Worm (Caenorhabditis elegans) whole organism, L2 larva: ENCODE results near the gene B0334.13.

Experiments used
- C34F6.9 ChIP-seq: fragments of 150-350 bp; optimal IDR thresholded peaks from 2 replicates; lab custom pipeline; 2014; ENCODE audit warnings: missing biosample characterization, missing genetic modification characterization
- F13H6.1 ChIP-seq: sonication (generic microtip); optimal IDR thresholded peaks from 2 replicates; lab custom pipeline; 2016; ENCODE audit warnings: missing genetic modification characterization, missing compliant biosample characterization
- R02D3.7 ChIP-seq: fragments of 150-350 bp; optimal IDR thresholded peaks from 2 replicates; lab custom pipeline; 2014; ENCODE audit warnings: missing biosample characterization, missing genetic modification characterization
- Y55F3AM.14 ChIP-seq: fragments of 200-800 bp; sonication (Bioruptor generic); optimal IDR thresholded peaks from 2 replicates; lab custom pipeline; 2018; ENCODE audit warnings: mild to moderate bottlenecking, missing genetic modification characterization, missing compliant biosample characterization
- ZK546.5 ChIP-seq: sonication (generic microtip); optimal IDR thresholded peaks from 2 replicates; lab custom pipeline; 2017; ENCODE audit warnings: missing biosample characterization, missing genetic modification characterization
- alr-1 ChIP-seq: fragments of 150-350 bp; optimal IDR thresholded peaks from 2 replicates; lab custom pipeline; 2014; ENCODE audit warnings: missing biosample characterization, missing genetic modification characterization
- blmp-1 ChIP-seq: sonication (generic microtip); optimal IDR thresholded peaks from 2 replicates; lab custom pipeline; 2017; ENCODE audit warnings: missing genetic modification characterization, mild to moderate bottlenecking, missing compliant biosample characterization, antibody characterized with exemption, moderate library complexity; ENCODE audit not compliant: insufficient read depth
- egl-27 ChIP-seq: sonication (generic microtip); optimal IDR thresholded peaks from 3 replicates; lab custom pipeline; 2017; ENCODE audit warnings: missing biosample characterization, missing genetic modification reagents, missing genetic modification characterization
- elt-1 ChIP-seq: fragments of 150-350 bp; optimal IDR thresholded peaks from 2 replicates; lab custom pipeline; 2014; ENCODE audit warnings: missing biosample characterization, missing genetic modification characterization
- elt-3 ChIP-seq: sonication (generic microtip); optimal IDR thresholded peaks from 2 replicates; lab custom pipeline; 2017; ENCODE audit warnings: missing biosample characterization, missing genetic modification characterization
- fos-1 ChIP-seq: fragments of 150-350 bp; optimal IDR thresholded peaks from 2 replicates; lab custom pipeline; 2014; ENCODE audit warnings: missing biosample characterization, missing genetic modification characterization
- gmeb-1 ChIP-seq: fragments of 150-350 bp; optimal IDR thresholded peaks from 2 replicates; lab custom pipeline; 2014; ENCODE audit warnings: missing biosample characterization, missing genetic modification characterization
- lin-11 ChIP-seq: fragments of 150-350 bp; sonication (generic microtip); optimal IDR thresholded peaks from 2 replicates; lab custom pipeline; 2014; ENCODE audit warnings: missing biosample characterization, missing genetic modification characterization, inconsistent platforms, mixed read lengths
- lin-39 ChIP-seq: fragments of 150-350 bp; optimal IDR thresholded peaks from 2 replicates; lab custom pipeline; 2014; ENCODE audit warnings: missing biosample characterization, missing genetic modification reagents, missing genetic modification characterization
- lsy-2 ChIP-seq, 2 experiments: fragments of 150-350 bp in 1 of 2; sonication (generic microtip) in 1 of 2; optimal IDR thresholded peaks; 2 replicates each; lab custom pipeline; 2014 to 2017; ENCODE audit warnings: missing biosample characterization in 2 of 2, missing genetic modification characterization in 2 of 2
- mab-5 ChIP-seq: fragments of 150-350 bp; optimal IDR thresholded peaks from 2 replicates; lab custom pipeline; 2014; ENCODE audit warnings: missing biosample characterization, missing genetic modification characterization
- mbf-1 ChIP-seq: sonication (generic microtip); optimal IDR thresholded peaks from 2 replicates; lab custom pipeline; 2017; ENCODE audit warnings: missing biosample characterization, missing genetic modification characterization
- mdl-1 ChIP-seq, 2 experiments: fragments of 150-350 bp in 1 of 2; sonication (generic microtip) in 1 of 2; optimal IDR thresholded peaks; 2 replicates each; lab custom pipeline; 2017; ENCODE audit warnings: missing biosample characterization in 2 of 2, missing genetic modification characterization in 2 of 2
- nhr-10 ChIP-seq: sonication (generic microtip); optimal IDR thresholded peaks from 2 replicates; lab custom pipeline; 2017; ENCODE audit warnings: missing biosample characterization, missing genetic modification characterization
- nhr-11 ChIP-seq: fragments of 150-350 bp; optimal IDR thresholded peaks from 2 replicates; lab custom pipeline; 2014; ENCODE audit warnings: missing biosample characterization, missing genetic modification characterization
- nhr-12 ChIP-seq: fragments of 150-350 bp; optimal IDR thresholded peaks from 2 replicates; lab custom pipeline; 2014; ENCODE audit warnings: missing biosample characterization, missing genetic modification characterization
- nhr-129 ChIP-seq: fragments of 150-350 bp; optimal IDR thresholded peaks from 2 replicates; lab custom pipeline; 2014; ENCODE audit warnings: missing biosample characterization, missing genetic modification characterization
- nhr-21 ChIP-seq: fragments of 150-350 bp; optimal IDR thresholded peaks from 2 replicates; lab custom pipeline; 2014; ENCODE audit warnings: missing biosample characterization, missing genetic modification characterization
- nhr-23 ChIP-seq: fragments of 150-350 bp; optimal IDR thresholded peaks from 2 replicates; lab custom pipeline; 2014; ENCODE audit warnings: missing biosample characterization, missing genetic modification reagents, missing genetic modification characterization
- nhr-237 ChIP-seq: fragments of 150-350 bp; optimal IDR thresholded peaks from 2 replicates; lab custom pipeline; 2014; ENCODE audit warnings: missing biosample characterization, missing genetic modification characterization
- peb-1 ChIP-seq: fragments of 150-350 bp; optimal IDR thresholded peaks from 2 replicates; lab custom pipeline; 2014; ENCODE audit warnings: missing biosample characterization, missing genetic modification characterization
- skn-1 ChIP-seq: sonication (generic microtip); optimal IDR thresholded peaks from 2 replicates; lab custom pipeline; 2017; ENCODE audit warnings: missing biosample characterization, missing genetic modification characterization
- sma-9 ChIP-seq, 2 experiments: fragments of 150-350 bp in 1 of 2; sonication (generic microtip) in 1 of 2; optimal IDR thresholded peaks; 2 replicates each; lab custom pipeline; 2014 to 2016; ENCODE audit warnings: missing genetic modification characterization in 2 of 2, mild to moderate bottlenecking in 1 of 2, missing biosample characterization in 1 of 2, missing compliant biosample characterization in 1 of 2, missing genetic modification reagents in 1 of 2, moderate library complexity in 1 of 2
- snpc-4 ChIP-seq: fragments of 150-350 bp; optimal IDR thresholded peaks from 2 replicates; lab custom pipeline; 2014; ENCODE audit warnings: missing biosample characterization, missing genetic modification characterization
- unc-39 ChIP-seq: fragments of 150-350 bp; optimal IDR thresholded peaks from 2 replicates; lab custom pipeline; 2014; ENCODE audit warnings: missing biosample characterization, missing genetic modification characterization
- unc-55 ChIP-seq: fragments of 150-350 bp; sonication (generic microtip); optimal IDR thresholded peaks from 3 replicates; lab custom pipeline; 2014; ENCODE audit warnings: missing biosample characterization, missing genetic modification reagents, missing genetic modification characterization
- unc-62 ChIP-seq: fragments of 150-350 bp; optimal IDR thresholded peaks from 2 replicates; lab custom pipeline; 2014; ENCODE audit warnings: missing biosample characterization, missing genetic modification reagents, missing genetic modification characterization
- zag-1 ChIP-seq: fragments of 150-350 bp; optimal IDR thresholded peaks from 2 replicates; lab custom pipeline; 2014; ENCODE audit warnings: missing biosample characterization, missing genetic modification characterization
- ztf-11 ChIP-seq: sonication (generic microtip); optimal IDR thresholded peaks from 2 replicates; lab custom pipeline; 2017; ENCODE audit warnings: missing biosample characterization, missing genetic modification characterization
- ztf-4 ChIP-seq: fragments of 150-350 bp; optimal IDR thresholded peaks from 2 replicates; lab custom pipeline; 2014; ENCODE audit warnings: missing biosample characterization, missing genetic modification characterization

B0334.13 gene

DNA sequence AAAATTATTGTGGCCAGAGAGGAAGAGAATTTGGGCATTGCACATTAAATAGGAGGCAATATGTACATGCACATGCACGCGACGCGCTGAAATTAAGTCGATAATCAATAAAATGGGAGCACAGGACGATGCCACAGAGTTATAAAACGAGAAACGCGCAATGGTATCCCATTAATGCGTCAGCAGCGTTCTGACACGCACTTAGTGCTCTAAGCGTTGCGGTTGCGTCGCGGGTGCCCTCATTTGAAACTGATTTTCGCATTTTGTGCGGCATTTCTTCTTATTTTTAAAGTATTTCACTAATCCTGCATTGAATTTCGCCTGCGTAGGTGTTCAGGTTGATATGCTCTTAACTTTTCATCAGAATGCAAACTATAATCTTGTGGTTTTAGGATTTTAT lies 35.1 kb upstream of the B0334.13 start, which contains the start of gene rsp-1 (continued):
- TF ChIP-seq fos-1 (tag; lab: Kevin White, UChicago) (peak; percentile 84), ZK546.5 (tag; lab: Kevin White, UChicago) (no peak), elt-1 (no peak), mbf-1 (tag; lab: Kevin White, UChicago) (no peak), nhr-23 (tag; lab: Kevin White, UChicago) (no peak), blmp-1 (peak; percentile 48), ztf-11 (tag; lab: Kevin White, UChicago) (no peak), R02D3.7 (tag; lab: Kevin White, UChicago) (peak; percentile 67), alr-1 (no peak), zag-1 (peak; percentile 60), lsy-2 (tag; optimal IDR thresholded peaks at IDR 0.05; lab: Kevin White, UChicago) (peak; percentile 84 to 94), egl-27 (tag; lab: Kevin White, UChicago) (peak; percentile 73), ztf-4 (peak; percentile 74), mdl-1 (tag; optimal IDR thresholded peaks at IDR 0.05; lab: Kevin White, UChicago) (peak in 1 of 2 experiments; percentile 74), C34F6.9 (peak; percentile 97), nhr-12 (tag; lab: Kevin White, UChicago) (no peak), skn-1 (tag; lab: Kevin White, UChicago) (no peak), mab-5 (tag; lab: Kevin White, UChicago) (peak; percentile 89)

DNA sequence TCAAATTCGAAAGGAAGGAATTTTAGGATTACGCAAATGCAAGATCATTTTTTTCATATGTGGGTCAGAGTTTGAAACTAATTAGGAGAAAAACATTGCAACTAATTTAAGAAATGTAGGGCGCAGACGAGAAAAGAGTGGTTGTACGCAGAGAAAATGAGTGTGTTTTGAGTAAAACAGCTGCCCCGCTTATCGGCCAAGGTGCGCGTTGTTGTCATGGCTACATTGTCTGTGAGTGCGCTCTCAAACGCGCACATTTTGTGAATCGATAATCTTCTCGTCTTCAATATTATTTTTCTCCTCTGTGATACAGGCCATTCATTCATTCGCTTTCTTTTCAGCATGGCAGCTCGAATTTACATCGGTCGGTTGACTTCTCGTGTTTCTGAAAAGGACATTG lies 34.5 kb upstream of the B0334.13 start:
- TF ChIP-seq F13H6.1 (tag; lab: Kevin White, UChicago) (no peak), lin-11 (tag; lab: Kevin White, UChicago) (peak; percentile 43)

DNA sequence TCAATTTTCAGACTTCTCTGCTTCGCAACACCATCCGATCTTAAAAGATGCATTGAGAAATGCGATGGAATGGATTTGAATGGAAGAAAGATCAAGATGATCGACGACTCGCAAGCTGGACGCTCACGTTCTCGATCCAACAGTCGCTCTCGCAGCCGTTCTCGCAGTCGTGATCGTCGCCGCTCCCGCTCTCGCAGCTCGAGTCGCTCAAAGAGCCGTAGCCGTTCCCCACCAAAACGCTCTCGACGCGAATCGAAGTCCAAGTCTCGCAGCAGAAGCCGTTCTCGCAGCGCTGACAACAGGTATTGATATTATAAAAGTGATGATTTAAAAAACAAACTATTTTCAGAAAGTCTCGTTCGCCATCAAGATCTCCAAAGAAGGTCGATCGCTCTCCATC lies 33.0 kb upstream of the B0334.13 start:
- no peak for TF ChIP-seq nhr-23 (tag; lab: Kevin White, UChicago)
- TF ChIP-seq nhr-237 (tag; lab: Kevin White, UChicago): no peak
- TF ChIP-seq nhr-10 (tag; lab: Kevin White, UChicago): no peak
- TF ChIP-seq nhr-129 (tag; lab: Kevin White, UChicago): no peak
- no peak for TF ChIP-seq elt-1
- TF ChIP-seq lin-39 (tag; lab: Kevin White, UChicago): no peak
- TF ChIP-seq peb-1 (tag; lab: Kevin White, UChicago): no peak
- no peak for TF ChIP-seq elt-3
- TF ChIP-seq Y55F3AM.14 (GFP tag; lab: Kevin White, UChicago): no peak
- TF ChIP-seq sma-9 (GFP tag; optimal IDR thresholded peaks at IDR 0.05; lab: Kevin White, UChicago): no peak
- no peak for TF ChIP-seq sma-9 (tag; optimal IDR thresholded peaks at IDR 0.05; lab: Kevin White, UChicago)
- TF ChIP-seq F13H6.1 (tag; lab: Kevin White, UChicago): no peak
- TF ChIP-seq nhr-21 (tag; lab: Kevin White, UChicago): no peak
- no peak for TF ChIP-seq snpc-4 (tag; lab: Kevin White, UChicago)
- no peak for TF ChIP-seq unc-55
- no peak for TF ChIP-seq alr-1

DNA sequence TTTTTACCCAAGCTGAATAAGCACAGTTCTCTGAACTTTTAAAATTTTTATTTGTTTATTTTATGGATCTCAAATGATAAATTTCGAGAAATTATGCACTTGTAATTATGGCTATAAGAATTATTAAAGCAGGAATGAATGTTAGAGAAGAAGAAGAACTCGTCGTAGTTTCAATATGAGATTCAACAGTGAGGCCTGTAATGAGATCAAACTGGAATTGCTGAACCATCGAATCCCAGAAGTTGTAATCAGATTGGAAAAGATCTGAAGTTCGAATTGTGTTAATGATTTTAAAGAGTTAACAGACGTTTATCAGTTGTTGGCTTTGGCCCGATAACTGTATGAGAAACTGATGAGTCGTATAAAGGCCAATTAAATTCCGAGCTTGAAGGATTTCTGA lies 32.4 kb upstream of the B0334.13 start:
- TF ChIP-seq skn-1 (tag; lab: Kevin White, UChicago): no peak
- no peak for TF ChIP-seq lsy-2 (tag; optimal IDR thresholded peaks at IDR 0.05; lab: Kevin White, UChicago)
- no peak for TF ChIP-seq mbf-1 (tag; lab: Kevin White, UChicago)
- no peak for TF ChIP-seq nhr-10 (tag; lab: Kevin White, UChicago)
- no peak for TF ChIP-seq egl-27 (tag; lab: Kevin White, UChicago)
- no peak for TF ChIP-seq unc-62
- no peak for TF ChIP-seq C34F6.9
- no peak for TF ChIP-seq unc-39 (tag; lab: Kevin White, UChicago)
- no peak for TF ChIP-seq Y55F3AM.14 (GFP tag; lab: Kevin White, UChicago)
- no peak for TF ChIP-seq zag-1
- no peak for TF ChIP-seq nhr-11 (tag; lab: Kevin White, UChicago)
- no peak for TF ChIP-seq ztf-4
- no peak for TF ChIP-seq nhr-12 (tag; lab: Kevin White, UChicago)
- TF ChIP-seq elt-1: no peak
- no peak for TF ChIP-seq mdl-1 (tag; optimal IDR thresholded peaks at IDR 0.05; lab: Kevin White, UChicago)

DNA sequence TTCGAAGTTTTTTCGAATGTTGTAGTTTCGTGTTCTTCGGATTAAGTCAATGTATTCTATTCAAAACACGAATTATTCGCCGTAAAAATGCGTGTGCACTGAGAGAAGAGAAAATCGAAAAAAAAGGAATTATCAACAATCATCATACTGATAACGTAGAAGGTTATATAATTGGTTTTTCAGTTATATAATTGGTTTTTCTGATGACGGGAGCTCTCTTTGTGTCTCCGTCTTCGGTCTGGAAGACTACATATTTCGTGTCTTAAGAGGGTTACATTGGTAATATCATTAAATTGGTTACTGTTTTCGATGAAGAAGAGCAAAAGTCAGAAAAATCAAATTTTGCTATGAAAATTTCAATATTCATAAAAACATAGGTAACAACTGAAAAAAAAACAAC lies 28.2 kb upstream of the B0334.13 start:
- no peak for TF ChIP-seq egl-27 (tag; lab: Kevin White, UChicago)
- no peak for TF ChIP-seq alr-1
- TF ChIP-seq fos-1 (tag; lab: Kevin White, UChicago): peak; percentile 52
- peak; percentile 12 for TF ChIP-seq skn-1 (tag; lab: Kevin White, UChicago)
- no peak for TF ChIP-seq lsy-2 (tag; optimal IDR thresholded peaks at IDR 0.05; lab: Kevin White, UChicago)
- no peak for TF ChIP-seq gmeb-1 (tag; lab: Kevin White, UChicago)
- no peak for TF ChIP-seq peb-1 (tag; lab: Kevin White, UChicago)
- no peak for TF ChIP-seq C34F6.9
- TF ChIP-seq ZK546.5 (tag; lab: Kevin White, UChicago): no peak
- TF ChIP-seq, all 48 proteins: peak for 2
